Fruit fly (Drosophila melanogaster) Kc167 (cell line): ENCODE measurements around the gene Cpr65Aw.

Experiments
- Myc ChIP-seq: fragments of >200 bp; optimal IDR thresholded peaks from 2 replicates; lab custom pipeline; 2017; ENCODE audit warnings: missing external identifiers
- Sin3A ChIP-seq: fragments of >200 bp; optimal IDR thresholded peaks from 2 replicates; lab custom pipeline; 2018; ENCODE audit warnings: missing external identifiers
- h ChIP-seq: fragments of >200 bp; optimal IDR thresholded peaks from 3 replicates; lab custom pipeline; 2018; ENCODE audit warnings: missing external identifiers
- insv ChIP-seq: fragments of >200 bp; optimal IDR thresholded peaks from 3 replicates; lab custom pipeline; 2018; ENCODE audit warnings: missing external identifiers
- psq ChIP-seq: fragments of >200 bp; optimal IDR thresholded peaks from 2 replicates; lab custom pipeline; 2017; ENCODE audit warnings: missing external identifiers
- ttk ChIP-seq: sonication (Bioruptor generic); optimal IDR thresholded peaks from 2 replicates; lab custom pipeline; 2017; ENCODE audit warnings: missing external identifiers

- TF ChIP-seq ttk (no peak), Myc (lab: Kevin White, UChicago) (no peak), insv (no peak), psq (lab: Kevin White, UChicago) (no peak), h (lab: Kevin White, UChicago) (no peak), Sin3A (lab: Kevin White, UChicago) (no peak)
Measured at dm6 chr3L:6140771-6141472, 1.3 kb downstream of the Cpr65Aw start.
